Fruit fly (Drosophila melanogaster): ENCODE data around the gene CG7560.

CG7560 gene

dm6 chr3L:11450535-11450934 lies 25.6 kb downstream of the CG7560 start (continued):
- TF ChIP-seq ash1 (GFP tag; optimal IDR thresholded peaks at IDR 0.05) (no peak), CG2116 (GFP tag; optimal IDR thresholded peaks at IDR 0.05) (no peak), rib (GFP tag; IDR thresholded peaks at IDR 0.05) (no peak), Xrp1 (GFP tag; IDR thresholded peaks at IDR 0.05) (peak; percentile 66), sr (GFP tag; IDR thresholded peaks at IDR 0.05) (no peak), Drgx (GFP tag; IDR thresholded peaks at IDR 0.05) (no peak), CG17359 (tag; optimal IDR thresholded peaks at IDR 0.05) (peak; percentile 34), CG17912 (GFP tag; optimal IDR thresholded peaks at IDR 0.05) (no peak), CG11247 (GFP tag; IDR thresholded peaks at IDR 0.05) (no peak), GATAe (GFP tag; conservative IDR thresholded peaks at IDR 0.05) (no peak), Gsc (GFP tag; IDR thresholded peaks at IDR 0.05) (no peak), Sox102F (GFP tag; optimal IDR thresholded peaks at IDR 0.05) (peak; percentile 48), Mad (GFP tag; optimal IDR thresholded peaks at IDR 0.05) (no peak), slbo (GFP tag; IDR thresholded peaks at IDR 0.05) (no peak), CG14667 (GFP tag; IDR thresholded peaks at IDR 0.05) (no peak), Taf1 (GFP tag; IDR thresholded peaks at IDR 0.05) (no peak), CG7556 (GFP tag; optimal IDR thresholded peaks at IDR 0.05) (peak; percentile 48), cg (GFP tag; optimal IDR thresholded peaks at IDR 0.05) (no peak), lov (optimal IDR thresholded peaks at IDR 0.05) (no peak), lov (GFP tag; IDR thresholded peaks at IDR 0.05) (no peak), CG13775 (GFP tag; optimal IDR thresholded peaks at IDR 0.05) (peak; percentile 24), gcm (GFP tag; optimal IDR thresholded peaks at IDR 0.05) (peak; percentile 36), sc (optimal IDR thresholded peaks at IDR 0.05) (no peak), sc (GFP tag; optimal IDR thresholded peaks at IDR 0.05) (peak; percentile 5), corto (GFP tag; optimal IDR thresholded peaks at IDR 0.05) (no peak), CG13424 (tag; optimal IDR thresholded peaks at IDR 0.05) (peak; percentile 45), ftz-f1 (GFP tag; optimal IDR thresholded peaks at IDR 0.05) (no peak), exex (tag; optimal IDR thresholded peaks at IDR 0.05) (no peak), ken (GFP tag; IDR thresholded peaks at IDR 0.05) (no peak), Fer2 (tag; optimal IDR thresholded peaks at IDR 0.05) (no peak), MTF-1 (GFP tag; optimal IDR thresholded peaks at IDR 0.05; ENCODE audit: borderline replicate concordance) (no peak), Rfx (GFP tag; IDR thresholded peaks at IDR 0.05) (no peak), CG16815 (GFP tag; optimal IDR thresholded peaks at IDR 0.05) (no peak), CG7987 (GFP tag; optimal IDR thresholded peaks at IDR 0.05) (no peak), gcm2 (GFP tag; optimal IDR thresholded peaks at IDR 0.05) (no peak), CG16813 (GFP tag; IDR thresholded peaks at IDR 0.05; ENCODE audit: partially characterized antibody) (no peak), CG7839 (tag; optimal IDR thresholded peaks at IDR 0.05) (peak; percentile 52), sens-2 (GFP tag; IDR thresholded peaks at IDR 0.05) (no peak), bowl (GFP tag; IDR thresholded peaks at IDR 0.05) (no peak), CG10209 (GFP tag; optimal IDR thresholded peaks at IDR 0.05) (peak; percentile 36), wdn (GFP tag; IDR thresholded peaks at IDR 0.05) (no peak), vnd (GFP tag; IDR thresholded peaks at IDR 0.05; ENCODE audit: partially characterized antibody) (no peak), gce (GFP tag; IDR thresholded peaks at IDR 0.05) (no peak), CG6791 (GFP tag; IDR thresholded peaks at IDR 0.05; ENCODE audit: partially characterized antibody) (no peak), tin (GFP tag; optimal IDR thresholded peaks at IDR 0.05) (peak; percentile 4), Gug (GFP tag; IDR thresholded peaks at IDR 0.05) (no peak), CG7786 (GFP tag; optimal IDR thresholded peaks at IDR 0.05) (no peak), CG17328 (GFP tag; IDR thresholded peaks at IDR 0.05) (peak; percentile 52), CG13296 (GFP tag; optimal IDR thresholded peaks at IDR 0.05) (peak; percentile 47), CG31441 (GFP tag; IDR thresholded peaks at IDR 0.05) (peak; percentile 62), CG10565 (GFP tag; optimal IDR thresholded peaks at IDR 0.05) (no peak), pho (GFP tag; optimal IDR thresholded peaks at IDR 0.05) (no peak), org-1 (GFP tag; optimal IDR thresholded peaks at IDR 0.05) (no peak)
